Fruit fly (Drosophila melanogaster) whole organism, embryonic: ENCODE results near the gene sws.

ENCODE experiments used
- Bdp1 ChIP-seq: fragments of 200-800 bp; sonication (Bioruptor generic); optimal IDR thresholded peaks from 3 replicates; lab custom pipeline; 2016; ENCODE audit warnings: missing biosample characterization, missing genetic modification characterization
- CG1024 ChIP-seq: fragments of 200-800 bp; sonication (Bioruptor generic); IDR thresholded peaks from 2 replicates; pipeline ENCODE4 v1.3.6; 2022; ENCODE audit warnings: missing biosample characterization, missing genetic modification characterization
- CG10565 ChIP-seq: fragments of 200-800 bp; sonication (Bioruptor generic); optimal IDR thresholded peaks from 3 replicates; lab custom pipeline; 2016; ENCODE audit warnings: missing biosample characterization, mild to moderate bottlenecking, missing genetic modification characterization
- CG11723 ChIP-seq: fragments of 200-800 bp; sonication (Bioruptor generic); optimal IDR thresholded peaks from 2 replicates; lab custom pipeline; 2017; ENCODE audit warnings: missing biosample characterization, mild to moderate bottlenecking, missing genetic modification characterization
- CG12071 ChIP-seq: fragments of 200-800 bp; sonication (Bioruptor generic); optimal IDR thresholded peaks from 3 replicates; lab custom pipeline; 2018; ENCODE audit warnings: missing biosample characterization, mild to moderate bottlenecking, missing genetic modification characterization
- CG13624 ChIP-seq: fragments of 200-800 bp; sonication (Bioruptor generic); optimal IDR thresholded peaks from 2 replicates; lab custom pipeline; 2016; ENCODE audit warnings: missing biosample characterization, missing genetic modification characterization
- CG14441 ChIP-seq: fragments of 200-800 bp; sonication (Bioruptor generic); IDR thresholded peaks from 2 replicates; pipeline ENCODE4 v1.3.6; 2022; ENCODE audit warnings: missing biosample characterization, missing genetic modification characterization
- CG14965 ChIP-seq: fragments of 200-800 bp; sonication (Bioruptor generic); optimal IDR thresholded peaks from 2 replicates; lab custom pipeline; 2016; ENCODE audit warnings: missing biosample characterization, missing genetic modification characterization, borderline replicate concordance
- CG16813 ChIP-seq: fragments of 200-800 bp; sonication (Bioruptor generic); IDR thresholded peaks from 3 replicates; pipeline ENCODE4 v1.3.6; 2022; ENCODE audit warnings: missing biosample characterization, missing genetic modification characterization; ENCODE audit not compliant: partially characterized antibody
- CG16815 ChIP-seq: fragments of 200-800 bp; sonication (Bioruptor generic); optimal IDR thresholded peaks from 3 replicates; lab custom pipeline; 2017; ENCODE audit warnings: missing biosample characterization, mild to moderate bottlenecking, missing genetic modification characterization
- CG17385 ChIP-seq: fragments of 200-800 bp; sonication (Bioruptor generic); optimal IDR thresholded peaks from 3 replicates; lab custom pipeline; 2018; ENCODE audit warnings: missing biosample characterization, mild to moderate bottlenecking, missing genetic modification characterization
- CG17829 ChIP-seq: fragments of 200-800 bp; optimal IDR thresholded peaks from 2 replicates; lab custom pipeline; 2019; ENCODE audit warnings: missing biosample characterization, mild to moderate bottlenecking, missing genetic modification characterization, moderate library complexity
- CG18011 ChIP-seq: fragments of 200-800 bp; sonication (Bioruptor generic); optimal IDR thresholded peaks from 2 replicates; lab custom pipeline; 2017; ENCODE audit warnings: missing biosample characterization, missing genetic modification characterization, mild to moderate bottlenecking, moderate library complexity, missing genotype
- CG2116 ChIP-seq: fragments of 200-800 bp; sonication (Bioruptor generic); optimal IDR thresholded peaks from 3 replicates; lab custom pipeline; 2018; ENCODE audit warnings: missing biosample characterization, mild to moderate bottlenecking, missing genetic modification characterization
- CG2712 ChIP-seq: fragments of 200-800 bp; optimal IDR thresholded peaks from 3 replicates; lab custom pipeline; 2019; ENCODE audit warnings: missing biosample characterization, mild to moderate bottlenecking, missing genetic modification characterization, moderate library complexity
- CG3065 ChIP-seq: fragments of 200-800 bp; sonication (Bioruptor generic); optimal IDR thresholded peaks from 2 replicates; lab custom pipeline; 2016; ENCODE audit warnings: missing biosample characterization, missing genetic modification characterization
- CG31224 ChIP-seq: fragments of 200-800 bp; sonication (Bioruptor generic); IDR thresholded peaks from 2 replicates; pipeline ENCODE4 v1.3.6; 2022; ENCODE audit warnings: missing biosample characterization, missing genetic modification characterization
- CG7745 ChIP-seq: fragments of 200-800 bp; sonication (Bioruptor generic); optimal IDR thresholded peaks from 2 replicates; lab custom pipeline; 2018; ENCODE audit warnings: missing biosample characterization, mild to moderate bottlenecking, missing genetic modification characterization, moderate library complexity
- CG7928 ChIP-seq: fragments of 200-800 bp; sonication (Bioruptor generic); optimal IDR thresholded peaks from 2 replicates; lab custom pipeline; 2017; ENCODE audit warnings: missing biosample characterization, mild to moderate bottlenecking, missing genetic modification characterization
- CG8765 ChIP-seq: fragments of 200-800 bp; sonication (Bioruptor generic); IDR thresholded peaks from 2 replicates; pipeline ENCODE4 v1.3.6; 2022; ENCODE audit warnings: missing biosample characterization, missing genetic modification characterization
- D ChIP-seq, 2 experiments: fragments of 200-800 bp in 1 of 2; fragments of >200 bp in 1 of 2; sonication (Bioruptor generic) in 1 of 2; optimal IDR thresholded peaks; 2 replicates in 1 of 2; 3 replicates in 1 of 2; lab custom pipeline; 2017; ENCODE audit warnings: mild to moderate bottlenecking in 1 of 2, missing biosample characterization in 1 of 2, missing genetic modification characterization in 1 of 2, missing genetic modification reagents in 1 of 2
- Dip2 ChIP-seq: fragments of 200-800 bp; sonication (Bioruptor generic); IDR thresholded peaks from 2 replicates; pipeline ENCODE4 v1.3.6; 2022; ENCODE audit warnings: missing biosample characterization, missing genetic modification characterization
- Dll ChIP-seq: fragments of 200-800 bp; sonication (Bioruptor generic); IDR thresholded peaks from 4 replicates; pipeline ENCODE4 v1.3.6; 2022; ENCODE audit warnings: missing biosample characterization, missing genetic modification characterization; ENCODE audit not compliant: partially characterized antibody
- E2f1 ChIP-seq: fragments of 200-800 bp; sonication (Bioruptor generic); IDR thresholded peaks from 2 replicates; pipeline ENCODE4 v1.3.6; 2022; ENCODE audit warnings: missing biosample characterization, missing genetic modification characterization
- HmgZ ChIP-seq: fragments of 200-800 bp; sonication (Bioruptor generic); optimal IDR thresholded peaks from 2 replicates; lab custom pipeline; 2018; ENCODE audit warnings: missing biosample characterization, mild to moderate bottlenecking, missing genetic modification characterization
- Lhr ChIP-seq: fragments of 200-800 bp; sonication (Bioruptor generic); optimal IDR thresholded peaks from 3 replicates; lab custom pipeline; 2017; ENCODE audit warnings: mild to moderate bottlenecking, missing biosample characterization, missing genetic modification reagents, missing genetic modification characterization
- Nf-YB ChIP-seq: fragments of 200-800 bp; sonication (Bioruptor generic); optimal IDR thresholded peaks from 3 replicates; lab custom pipeline; 2019; ENCODE audit warnings: missing biosample characterization, mild to moderate bottlenecking, missing genetic modification characterization, moderate library complexity
- Nf-YC ChIP-seq: fragments of 200-800 bp; optimal IDR thresholded peaks from 3 replicates; lab custom pipeline; 2019; ENCODE audit warnings: missing biosample characterization, mild to moderate bottlenecking, missing genetic modification characterization, moderate library complexity
- Oaz ChIP-seq: fragments of 200-800 bp; sonication (Bioruptor generic); IDR thresholded peaks from 2 replicates; pipeline ENCODE4 v1.3.6; 2022; ENCODE audit warnings: missing biosample characterization, missing genetic modification characterization
- Scr ChIP-seq: fragments of 200-800 bp; sonication (Bioruptor generic); IDR thresholded peaks from 2 replicates; pipeline ENCODE4 v1.3.6; 2022; ENCODE audit warnings: missing biosample characterization, missing genetic modification characterization; ENCODE audit not compliant: partially characterized antibody
- abd-A ChIP-seq: fragments of 200-800 bp; sonication (Bioruptor generic); optimal IDR thresholded peaks from 3 replicates; lab custom pipeline; 2019; ENCODE audit warnings: missing biosample characterization, mild to moderate bottlenecking, missing genetic modification characterization, moderate library complexity
- ash1 ChIP-seq: fragments of 200-800 bp; sonication (Bioruptor generic); optimal IDR thresholded peaks from 2 replicates; lab custom pipeline; 2018; ENCODE audit warnings: missing biosample characterization, mild to moderate bottlenecking, missing genetic modification characterization
- az2 ChIP-seq: fragments of 200-800 bp; sonication (Bioruptor generic); optimal IDR thresholded peaks from 3 replicates; lab custom pipeline; 2016; ENCODE audit warnings: missing biosample characterization, missing genetic modification characterization
- dm ChIP-seq: fragments of 200-800 bp; sonication (Bioruptor generic); optimal IDR thresholded peaks from 3 replicates; lab custom pipeline; 2016; ENCODE audit warnings: missing biosample characterization, missing genetic modification characterization
- fd3F ChIP-seq: fragments of 200-800 bp; sonication (Bioruptor generic); optimal IDR thresholded peaks from 2 replicates; lab custom pipeline; 2018; ENCODE audit warnings: missing biosample characterization, mild to moderate bottlenecking, missing genetic modification characterization, moderate library complexity
- fru ChIP-seq: fragments of >200 bp; optimal IDR thresholded peaks from 2 replicates; lab custom pipeline; 2017
- ftz-f1 ChIP-seq: fragments of 200-800 bp; sonication (Bioruptor generic); optimal IDR thresholded peaks from 2 replicates; lab custom pipeline; 2016; ENCODE audit warnings: missing biosample characterization, missing genetic modification characterization
- hth ChIP-seq: fragments of >200 bp; optimal IDR thresholded peaks from 2 replicates; lab custom pipeline; 2017; ENCODE audit warnings: inconsistent platforms
- ken ChIP-seq: fragments of 200-800 bp; sonication (Bioruptor generic); IDR thresholded peaks from 3 replicates; pipeline ENCODE4 v1.3.6; 2022; ENCODE audit warnings: missing biosample characterization, missing genetic modification characterization
- nerfin-1 ChIP-seq: fragments of 200-800 bp; sonication (Bioruptor generic); optimal IDR thresholded peaks from 3 replicates; lab custom pipeline; 2019; ENCODE audit warnings: missing biosample characterization, mild to moderate bottlenecking, missing genetic modification characterization, moderate library complexity
- nmo ChIP-seq: fragments of 200-800 bp; sonication (Bioruptor generic); optimal IDR thresholded peaks from 2 replicates; lab custom pipeline; 2018; ENCODE audit warnings: missing biosample characterization, mild to moderate bottlenecking, missing genetic modification characterization, moderate library complexity
- odd ChIP-seq: fragments of 200-800 bp; sonication (Bioruptor generic); optimal IDR thresholded peaks from 2 replicates; lab custom pipeline; 2017; ENCODE audit warnings: missing biosample characterization, mild to moderate bottlenecking, missing genetic modification characterization
- pita ChIP-seq: fragments of 200-800 bp; sonication (Bioruptor generic); optimal IDR thresholded peaks from 2 replicates; lab custom pipeline; 2017; ENCODE audit warnings: missing biosample characterization, mild to moderate bottlenecking, missing genetic modification characterization
- ranshi ChIP-seq: fragments of 200-800 bp; sonication (Bioruptor generic); IDR thresholded peaks from 2 replicates; pipeline ENCODE4 v1.3.6; 2022; ENCODE audit warnings: missing biosample characterization, missing genetic modification characterization
- seq ChIP-seq: fragments of 200-800 bp; sonication (Bioruptor generic); IDR thresholded peaks from 2 replicates; pipeline ENCODE4 v1.3.6; 2022; ENCODE audit warnings: missing biosample characterization, missing genetic modification characterization
- sna ChIP-seq: fragments of 200-800 bp; sonication (Bioruptor generic); IDR thresholded peaks from 2 replicates; pipeline ENCODE4 v1.3.6; 2022; ENCODE audit warnings: missing biosample characterization, missing genetic modification characterization; ENCODE audit not compliant: partially characterized antibody
- so ChIP-seq: fragments of 200-800 bp; sonication (Bioruptor generic); IDR thresholded peaks from 3 replicates; pipeline ENCODE4 v1.3.6; 2022; ENCODE audit warnings: missing biosample characterization, missing genetic modification characterization
- tap ChIP-seq: fragments of 200-800 bp; optimal IDR thresholded peaks from 3 replicates; lab custom pipeline; 2019; ENCODE audit warnings: missing biosample characterization, mild to moderate bottlenecking, missing genetic modification characterization, moderate library complexity
- zen ChIP-seq: fragments of 200-800 bp; sonication (Bioruptor generic); optimal IDR thresholded peaks from 3 replicates; lab custom pipeline; 2018; ENCODE audit warnings: missing biosample characterization, mild to moderate bottlenecking, missing genetic modification characterization, moderate library complexity

The sws gene

DNA sequence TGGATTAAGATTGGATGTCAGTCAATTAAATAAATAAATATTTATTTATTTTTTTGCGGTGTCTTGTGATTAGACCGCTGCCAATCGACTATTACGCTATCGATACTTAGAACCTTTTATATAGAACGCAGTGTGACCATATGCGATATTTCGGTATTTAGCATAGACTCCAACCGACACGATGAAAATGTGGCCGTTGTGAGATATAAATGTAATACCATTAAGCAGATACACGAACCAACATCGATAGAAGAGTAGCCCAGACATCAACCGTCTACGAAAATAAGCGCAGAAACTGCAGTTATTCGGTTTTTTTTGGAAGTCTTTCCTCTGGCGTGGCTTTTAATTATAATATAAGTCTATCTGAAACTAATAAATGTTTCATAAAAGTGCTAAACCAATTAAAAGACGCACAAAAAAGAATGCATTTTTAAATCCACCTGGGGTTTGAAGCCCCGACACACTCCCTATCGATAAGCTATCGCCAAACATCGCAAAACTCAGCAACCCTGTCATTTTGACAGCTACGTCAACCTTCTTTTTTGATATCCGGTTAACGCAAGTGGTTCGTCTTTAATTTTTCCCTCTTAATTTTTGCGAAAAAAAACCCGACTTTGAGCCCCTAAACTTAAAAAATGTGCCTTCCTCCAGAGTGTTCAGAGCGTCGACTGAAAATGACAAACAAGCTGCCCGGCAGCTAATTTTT is 34.7 kb downstream of the sws start, which contains the start of the genes Dhdds and RpS14a (continued):
- TF ChIP-seq CG8765 (GFP tag; lab: Robert Waterston, UW) = no peak
- TF ChIP-seq Dll (GFP tag; lab: Robert Waterston, UW) = peak; percentile 84
- TF ChIP-seq CG12071 = peak; percentile 57
- no peak for TF ChIP-seq tap (tag; lab: Kevin White, UChicago)
- TF ChIP-seq CG3065 (GFP tag; lab: Kevin White, UChicago) = no peak
- TF ChIP-seq Nf-YC (tag; lab: Kevin White, UChicago) = peak; percentile 54
- TF ChIP-seq HmgZ (tag; lab: Kevin White, UChicago) = no peak
- TF ChIP-seq hth (lab: Kevin White, UChicago) = no peak
- peak; percentile 86 for TF ChIP-seq pita (GFP tag; lab: Kevin White, UChicago)
- TF ChIP-seq E2f1 (GFP tag; lab: Robert Waterston, UW) = no peak
- peak; percentile 16 for TF ChIP-seq fd3F
- TF ChIP-seq odd (GFP tag; lab: Kevin White, UChicago) = peak; percentile 54
- TF ChIP-seq abd-A = no peak
- TF ChIP-seq Bdp1 (GFP tag; lab: Kevin White, UChicago) = peak; percentile 24
- no peak for TF ChIP-seq CG10565
- TF ChIP-seq ken (GFP tag; lab: Robert Waterston, UW) = peak; percentile 4; the same call in 1 of the 3 replicates
- peak; percentile 88 for TF ChIP-seq Scr (GFP tag; lab: Robert Waterston, UW)
- peak; percentile 66 for TF ChIP-seq CG2712 (tag; lab: Kevin White, UChicago)
- TF ChIP-seq CG13624 (GFP tag; lab: Kevin White, UChicago) = peak; percentile 50
- TF ChIP-seq CG14965 (GFP tag; lab: Kevin White, UChicago) = no peak
- peak; percentile 62 for TF ChIP-seq CG7928
- peak; percentile 90 for TF ChIP-seq Lhr (GFP tag; lab: Kevin White, UChicago)
- peak; percentile 44 for TF ChIP-seq nerfin-1 (tag; lab: Kevin White, UChicago)
- peak; percentile 44 for TF ChIP-seq CG17829
- TF ChIP-seq CG11723 (GFP tag; lab: Kevin White, UChicago) = peak; percentile 55
- TF ChIP-seq ranshi (GFP tag; lab: Robert Waterston, UW) = peak; percentile 8; the same call in 1 of the 2 replicates
- peak; percentile 84 for TF ChIP-seq nmo (GFP tag; lab: Kevin White, UChicago)
- TF ChIP-seq D (optimal IDR thresholded peaks at IDR 0.05; lab: Kevin White, UChicago) = no peak
- TF ChIP-seq D (GFP tag; optimal IDR thresholded peaks at IDR 0.05; lab: Kevin White, UChicago) = peak; percentile 62
- peak; percentile 83 for TF ChIP-seq CG16813
- peak; percentile 97 for TF ChIP-seq CG2116 (GFP tag; lab: Kevin White, UChicago)
- peak; percentile 67 for TF ChIP-seq CG17385 (GFP tag; lab: Kevin White, UChicago)
- no peak for TF ChIP-seq Oaz
- peak; percentile 25 for TF ChIP-seq zen (tag; lab: Kevin White, UChicago)
- peak; percentile 37; the same call in 1 of the 2 replicates for TF ChIP-seq CG31224 (GFP tag; lab: Robert Waterston, UW)
- no peak for TF ChIP-seq ftz-f1 (GFP tag; lab: Kevin White, UChicago)
- peak; percentile 17 for TF ChIP-seq az2 (GFP tag; lab: Kevin White, UChicago)
- no peak for TF ChIP-seq ash1 (GFP tag; lab: Kevin White, UChicago)
- TF ChIP-seq CG16815 (GFP tag; lab: Kevin White, UChicago) = peak; percentile 29
- TF ChIP-seq CG18011 (GFP tag; lab: Kevin White, UChicago) = peak; percentile 42
- no peak for TF ChIP-seq so (GFP tag; lab: Robert Waterston, UW)
- no peak for TF ChIP-seq CG1024
- peak; percentile 18 for TF ChIP-seq Nf-YB (GFP tag; lab: Kevin White, UChicago)
- TF ChIP-seq seq = peak; percentile 9; the same call in 1 of the 2 replicates
- TF ChIP-seq CG7745 (tag; lab: Kevin White, UChicago) = no peak
- TF ChIP-seq CG14441 (GFP tag; lab: Robert Waterston, UW) = 0 out of 2 replicates have a peak, but pooled peaks have one; percentile 7
- peak; percentile 60 for TF ChIP-seq dm (GFP tag; lab: Kevin White, UChicago)
- no peak for TF ChIP-seq Dip2 (GFP tag; lab: Robert Waterston, UW)
- peak; percentile 64; the same call in 1 of the 2 replicates for TF ChIP-seq sna (GFP tag; lab: Robert Waterston, UW)
- no peak for TF ChIP-seq fru (lab: Kevin White, UChicago)
